Worm (Caenorhabditis elegans): ENCODE results near the gene col-89.

DNA sequence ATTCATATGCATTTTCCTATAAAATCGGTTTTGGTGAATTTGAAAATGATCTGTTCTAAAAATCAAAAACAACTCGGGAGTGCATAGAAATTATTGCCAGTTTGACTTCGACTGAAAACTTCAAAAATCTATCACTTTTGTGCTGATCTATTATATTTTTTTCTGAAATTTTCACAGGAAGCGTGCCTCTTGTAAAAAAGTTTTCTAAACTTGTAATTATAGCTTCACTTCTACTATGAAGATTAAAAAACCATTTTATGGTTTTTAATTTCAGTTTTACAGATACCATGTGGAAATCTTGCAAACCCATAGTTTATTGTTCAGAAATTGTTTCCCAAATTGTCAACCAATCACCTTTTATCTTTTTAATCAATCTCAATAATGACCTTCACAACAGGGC, 13.9 kb upstream of the col-89 start, which contains the start of gene F17C8.9:
- no peak for TF ChIP-seq ztf-23 (GFP tag; IDR thresholded peaks at IDR 0.05)
- TF ChIP-seq cog-1 (tag; optimal IDR thresholded peaks at IDR 0.05) = no peak
